Fruit fly (Drosophila melanogaster): ENCODE results near the gene sob.

DNA sequence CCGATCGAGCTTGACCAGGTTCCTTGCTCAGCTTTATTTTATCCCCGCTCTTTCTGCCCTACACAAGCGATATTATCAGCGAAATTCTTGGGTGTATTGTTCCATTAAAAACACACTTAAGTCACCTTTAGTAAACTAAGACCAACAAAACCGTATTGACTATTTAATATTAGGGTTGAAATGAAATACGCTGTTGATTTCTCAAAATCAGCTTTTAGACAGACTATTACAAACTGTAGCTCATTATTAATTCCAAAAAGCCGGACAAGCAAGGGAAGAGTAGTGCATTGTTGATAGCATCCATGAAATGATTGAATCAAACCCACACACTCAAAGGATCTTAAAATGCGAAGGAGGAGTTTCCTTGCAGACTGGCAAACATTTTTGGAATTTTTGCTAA lies 22.3 kb downstream of the sob start:
- TF ChIP-seq psq (optimal IDR thresholded peaks at IDR 0.05) (no peak), h (optimal IDR thresholded peaks at IDR 0.05) (no peak), insv (optimal IDR thresholded peaks at IDR 0.05) (no peak)

Data from Kc167 (cell line).